Worm (Caenorhabditis elegans) whole organism, L4/young adult: ENCODE measurements around the gene C09F12.3.

ENCODE experiments used
- W03F9.2 ChIP-seq: fragments of 150-350 bp; optimal IDR thresholded peaks from 2 replicates; lab custom pipeline; 2014; ENCODE audit warnings: missing biosample characterization, missing genetic modification characterization
- dao-5 ChIP-seq: sonication (generic microtip); optimal IDR thresholded peaks from 2 replicates; lab custom pipeline; 2016; ENCODE audit warnings: missing genotype, missing genetic modification characterization, moderate library complexity, missing compliant biosample characterization
- him-1 ChIP-seq: sonication (generic microtip); optimal IDR thresholded peaks from 2 replicates; lab custom pipeline; 2016; ENCODE audit warnings: missing genotype, missing genetic modification reagents, missing genetic modification characterization, missing compliant biosample characterization

DNA sequence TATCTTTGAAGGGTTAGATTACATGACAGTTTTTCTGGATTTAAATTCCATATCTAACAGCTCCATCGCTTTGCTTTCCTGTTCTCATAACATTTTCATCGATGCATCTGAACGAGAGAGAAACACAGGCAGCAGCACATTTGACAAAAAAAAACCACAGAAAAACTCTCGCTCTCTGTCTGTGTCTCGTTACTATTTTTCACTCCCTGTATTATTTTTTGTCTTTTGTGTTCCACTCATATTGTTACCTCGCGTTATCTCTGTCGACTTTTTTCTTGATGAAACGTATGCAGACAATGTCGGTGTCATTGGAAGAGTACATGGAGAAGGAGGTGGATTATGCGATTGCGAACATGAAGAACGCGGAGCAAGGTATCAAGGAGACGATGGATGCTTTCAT lies 46.3 kb upstream of the C09F12.3 start, which contains the start of gene W04G3.11:
- no peak for TF ChIP-seq him-1 (tag; lab: Kevin White, UChicago)
- no peak for TF ChIP-seq dao-5 (tag; lab: Kevin White, UChicago)
- no peak for TF ChIP-seq W03F9.2 (tag; lab: Kevin White, UChicago)
